Fruit fly (Drosophila melanogaster) whole organism: ENCODE measurements around the gene CG11811.

ENCODE experiments used
- CG8478 ChIP-seq: fragments of >200 bp; optimal IDR thresholded peaks from 2 replicates; lab custom pipeline; 2018; ENCODE audit warnings: inconsistent platforms
- Dll ChIP-seq: fragments of >200 bp; optimal IDR thresholded peaks from 2 replicates; lab custom pipeline; 2017
- psq ChIP-seq: fragments of >200 bp; optimal IDR thresholded peaks from 2 replicates; lab custom pipeline; 2017
- usp ChIP-seq: fragments of >200 bp; optimal IDR thresholded peaks from 2 replicates; lab custom pipeline; 2017; ENCODE audit warnings: missing biosample characterization, missing genetic modification characterization, mixed read lengths

dm6 chr3L:10674145-10674547 is 16.7 kb upstream of the CG11811 start:
- no peak for TF ChIP-seq usp (GFP tag; lab: Kevin White, UChicago)
- TF ChIP-seq psq (lab: Kevin White, UChicago): no peak
- no peak for TF ChIP-seq CG8478
- TF ChIP-seq Dll (lab: Kevin White, UChicago): no peak
